Worm (Caenorhabditis elegans): ENCODE measurements around the gene clec-204.

DNA sequence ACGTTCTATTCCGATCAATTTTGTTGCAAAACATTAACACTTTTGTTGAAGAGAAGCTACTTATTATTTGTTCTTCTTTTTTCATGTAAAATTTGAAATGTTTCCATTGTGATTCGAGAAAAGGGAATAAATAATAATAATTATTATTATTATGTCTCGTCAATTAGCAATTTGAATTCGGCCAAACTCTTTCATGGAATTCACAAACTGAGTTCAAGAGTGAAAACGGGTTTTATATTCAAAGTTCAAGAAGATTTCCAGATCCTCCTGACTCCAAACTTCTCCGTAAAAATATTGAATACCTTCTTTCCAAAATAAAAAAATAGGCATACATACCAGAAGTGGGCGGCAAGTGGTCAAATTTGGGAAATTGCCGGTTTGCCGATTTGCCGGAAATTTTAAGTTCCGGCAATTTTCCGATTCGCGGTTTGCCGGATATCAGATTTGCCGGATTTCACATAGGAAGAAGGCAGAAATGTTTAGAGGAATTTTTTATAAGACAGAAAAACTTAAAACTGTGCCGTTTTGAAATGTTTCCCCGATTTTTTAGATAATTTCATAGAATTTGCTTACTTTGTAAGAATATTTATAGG is 48.9 kb downstream of the clec-204 start:
- no peak for TF ChIP-seq ceh-82 (tag; optimal IDR thresholded peaks at IDR 0.05)
- no peak for TF ChIP-seq nhr-6 (tag; optimal IDR thresholded peaks at IDR 0.05)
- no peak for TF ChIP-seq nhr-77 (tag; optimal IDR thresholded peaks at IDR 0.05)
- TF ChIP-seq aly-2 (tag; optimal IDR thresholded peaks at IDR 0.05): no peak
- no peak for TF ChIP-seq egl-27 (tag; optimal IDR thresholded peaks at IDR 0.05)
- TF ChIP-seq blmp-1 (tag; optimal IDR thresholded peaks at IDR 0.05; ENCODE audit: insufficient read depth): no peak
- no peak for TF ChIP-seq zag-1 (tag; optimal IDR thresholded peaks at IDR 0.05)
- no peak for TF ChIP-seq elt-3 (tag; optimal IDR thresholded peaks at IDR 0.05)
- no peak for TF ChIP-seq R02D3.7 (tag; optimal IDR thresholded peaks at IDR 0.05)

All from whole organism, L2 larva.